Worm (Caenorhabditis elegans) whole organism, L3 larva: ENCODE data around the gene K03H6.4.

Experiments used
- ceh-82 ChIP-seq: fragments of 150-350 bp; optimal IDR thresholded peaks from 2 replicates; lab custom pipeline; 2014; ENCODE audit warnings: missing biosample characterization, missing genetic modification characterization
- ceh-9 ChIP-seq: sonication (generic microtip); optimal IDR thresholded peaks from 2 replicates; lab custom pipeline; 2018; ENCODE audit warnings: missing biosample characterization, missing genetic modification characterization
- elt-3 ChIP-seq, 3 experiments: fragments of 150-350 bp in 1 of 3; sonication (generic microtip) in 2 of 3; optimal IDR thresholded peaks; 2 replicates in 2 of 3; 4 replicates in 1 of 3; lab custom pipeline; 2014 to 2017; ENCODE audit warnings: missing biosample characterization in 3 of 3, missing genetic modification characterization in 3 of 3
- lin-39 ChIP-seq: fragments of 150-350 bp; optimal IDR thresholded peaks from 2 replicates; lab custom pipeline; 2018; ENCODE audit warnings: missing biosample characterization, missing genetic modification reagents, missing genetic modification characterization
- pha-4 ChIP-seq: fragments of 150-350 bp; optimal IDR thresholded peaks from 2 replicates; lab custom pipeline; 2014; ENCODE audit warnings: missing biosample characterization, missing genetic modification reagents, missing genetic modification characterization
- ztf-4 ChIP-seq: fragments of 150-350 bp; optimal IDR thresholded peaks from 2 replicates; lab custom pipeline; 2014; ENCODE audit warnings: missing biosample characterization, missing genetic modification characterization

ce11 chrIV:1523418-1523817 is 2.3 kb upstream of the K03H6.4 start, which contains the start of gene K03H6.1:
- TF ChIP-seq pha-4 (tag; lab: Kevin White, UChicago) (no peak), ztf-4 (tag; lab: Kevin White, UChicago) (no peak), ceh-9 (tag; lab: Kevin White, UChicago) (no peak), lin-39 (no peak), elt-3 (tag; optimal IDR thresholded peaks at IDR 0.05; lab: Kevin White, UChicago) (no peak), ceh-82 (tag; lab: Kevin White, UChicago) (no peak)
